Fruit fly (Drosophila melanogaster): ENCODE data around the gene Pfdn6.
A peak's percentile ranks its signal among the peaks of the same experiment; 100 is the strongest.

The Pfdn6 gene

dm6 chr3L:19939024-19939423 is 15.6 kb downstream of the Pfdn6 start, which contains the start of gene Ac76E (continued):
- no peak for TF ChIP-seq lola (GFP tag; optimal IDR thresholded peaks at IDR 0.05)
- TF ChIP-seq CG6689 (GFP tag; IDR thresholded peaks at IDR 0.05), result no peak
- TF ChIP-seq eve (GFP tag; optimal IDR thresholded peaks at IDR 0.05), result no peak
- no peak for TF ChIP-seq CG7271 (tag; optimal IDR thresholded peaks at IDR 0.05)
- no peak for TF ChIP-seq Opbp (GFP tag; IDR thresholded peaks at IDR 0.05; ENCODE audit: partially characterized antibody)
- no peak for TF ChIP-seq ac (GFP tag; optimal IDR thresholded peaks at IDR 0.05)
- TF ChIP-seq zen2 (GFP tag; IDR thresholded peaks at IDR 0.05; ENCODE audit: partially characterized antibody), result no peak
- TF ChIP-seq CG7987 (GFP tag; optimal IDR thresholded peaks at IDR 0.05), result peak; percentile 1
- 0 out of 3 replicates have a peak, but pooled peaks have one; percentile 13 for TF ChIP-seq CG34224 (GFP tag; IDR thresholded peaks at IDR 0.05; ENCODE audit: partially characterized antibody)
- no peak for TF ChIP-seq CG15011 (GFP tag; optimal IDR thresholded peaks at IDR 0.05)
- no peak for TF ChIP-seq CG16779 (GFP tag; IDR thresholded peaks at IDR 0.05)
- TF ChIP-seq NfI (GFP tag; optimal IDR thresholded peaks at IDR 0.05), result peak; percentile 13
- peak; percentile 37 for TF ChIP-seq cg (GFP tag; optimal IDR thresholded peaks at IDR 0.05)
- TF ChIP-seq kay (GFP tag; optimal IDR thresholded peaks at IDR 0.05), result no peak
- peak in 1 of 2 experiments; percentile 81 for TF ChIP-seq insv (GFP tag; optimal IDR thresholded peaks at IDR 0.05)
- TF ChIP-seq toy (GFP tag; IDR thresholded peaks at IDR 0.05), result no peak
- no peak for TF ChIP-seq CG17568 (GFP tag; optimal IDR thresholded peaks at IDR 0.05)
- TF ChIP-seq pan (optimal IDR thresholded peaks at IDR 0.05), result no peak
- peak in 1 of 2 experiments; percentile 17 for TF ChIP-seq pan (GFP tag; optimal IDR thresholded peaks at IDR 0.05 in 1 of 2, IDR thresholded peaks at IDR 0.05 in 1 of 2)
- no peak for TF ChIP-seq Lhr (GFP tag; optimal IDR thresholded peaks at IDR 0.05)
- no peak for TF ChIP-seq CG11696 (GFP tag; IDR thresholded peaks at IDR 0.05)
- TF ChIP-seq CG16815 (GFP tag; optimal IDR thresholded peaks at IDR 0.05), result no peak
- TF ChIP-seq cad (GFP tag; optimal IDR thresholded peaks at IDR 0.05), result no peak
- no peak for TF ChIP-seq peb (GFP tag; IDR thresholded peaks at IDR 0.05)
- TF ChIP-seq CG15696 (tag; optimal IDR thresholded peaks at IDR 0.05), result no peak
- no peak for TF ChIP-seq CG10979 (tag; optimal IDR thresholded peaks at IDR 0.05)
- no peak for TF ChIP-seq Dref (GFP tag; IDR thresholded peaks at IDR 0.05)
- TF ChIP-seq HmgZ (tag; optimal IDR thresholded peaks at IDR 0.05), result peak; percentile 56
- TF ChIP-seq CG12769 (tag; optimal IDR thresholded peaks at IDR 0.05), result peak; percentile 65
- no peak for TF ChIP-seq MTF-1 (GFP tag; optimal IDR thresholded peaks at IDR 0.05; ENCODE audit: borderline replicate concordance)
- peak; percentile 32; the same call in 1 of the 3 replicates for TF ChIP-seq CG34422 (GFP tag; IDR thresholded peaks at IDR 0.05)
- no peak for TF ChIP-seq CG11093 (GFP tag; IDR thresholded peaks at IDR 0.05)
- no peak for TF ChIP-seq pum (GFP tag; optimal IDR thresholded peaks at IDR 0.05)
- TF ChIP-seq lov (optimal IDR thresholded peaks at IDR 0.05), result no peak
- TF ChIP-seq lov (GFP tag; IDR thresholded peaks at IDR 0.05), result no peak
- peak; percentile 60; the same call in 1 of the 3 replicates for TF ChIP-seq CG2199 (GFP tag; IDR thresholded peaks at IDR 0.05)
- TF ChIP-seq CG17802 (tag; optimal IDR thresholded peaks at IDR 0.05), result no peak
- no peak for TF ChIP-seq pros (GFP tag; optimal IDR thresholded peaks at IDR 0.05)
- no peak for TF ChIP-seq Atf-2 (GFP tag; optimal IDR thresholded peaks at IDR 0.05)
- TF ChIP-seq CG7963 (GFP tag; IDR thresholded peaks at IDR 0.05; ENCODE audit: partially characterized antibody), result peak; percentile 11; the same call in 1 of the 3 replicates
- TF ChIP-seq PHDP (tag; optimal IDR thresholded peaks at IDR 0.05), result peak; percentile 28
- TF ChIP-seq mld (GFP tag; IDR thresholded peaks at IDR 0.05; ENCODE audit: partially characterized antibody), result no peak
- no peak for TF ChIP-seq h (optimal IDR thresholded peaks at IDR 0.05)
- TF ChIP-seq seq (GFP tag; IDR thresholded peaks at IDR 0.05), result peak; percentile 35; the same call in 1 of the 2 replicates
- no peak for TF ChIP-seq Sry-β (GFP tag; optimal IDR thresholded peaks at IDR 0.05)
- no peak for TF ChIP-seq CG15479 (GFP tag; optimal IDR thresholded peaks at IDR 0.05)
- TF ChIP-seq CG32532 (GFP tag; IDR thresholded peaks at IDR 0.05), result peak; percentile 45; the same call in 1 of the 2 replicates
- 0 out of 2 replicates have a peak, but pooled peaks have one; percentile 7 for TF ChIP-seq CG3847 (GFP tag; IDR thresholded peaks at IDR 0.05)
- no peak for TF ChIP-seq zf30C (GFP tag; optimal IDR thresholded peaks at IDR 0.05)
- no peak for TF ChIP-seq Vsx1 (GFP tag; optimal IDR thresholded peaks at IDR 0.05)
- peak; percentile 15 for TF ChIP-seq CG6854 (GFP tag; optimal IDR thresholded peaks at IDR 0.05)

Data from whole organism, embryonic.